Worm (Caenorhabditis elegans): ENCODE measurements around the gene hrpu-1.

ce11 chrIV:15053271-15053670, 13.9 kb downstream of the hrpu-1 start, which contains the start of gene srt-47:
- no peak for TF ChIP-seq pqm-1 (tag; optimal IDR thresholded peaks at IDR 0.05)
- TF ChIP-seq aly-2 (tag; optimal IDR thresholded peaks at IDR 0.05), result no peak
- no peak for TF ChIP-seq mdl-1 (tag; optimal IDR thresholded peaks at IDR 0.05)
- TF ChIP-seq snpc-4 (tag; optimal IDR thresholded peaks at IDR 0.05), result no peak
- TF ChIP-seq unc-62 (GFP tag; optimal IDR thresholded peaks at IDR 0.05), result no peak
- TF ChIP-seq ceh-9 (tag; optimal IDR thresholded peaks at IDR 0.05), result no peak
- TF ChIP-seq eor-1 (tag; optimal IDR thresholded peaks at IDR 0.05), result no peak
- no peak for TF ChIP-seq nhr-77 (tag; optimal IDR thresholded peaks at IDR 0.05)
- TF ChIP-seq zag-1 (tag; optimal IDR thresholded peaks at IDR 0.05), result no peak
- TF ChIP-seq ama-1 (optimal IDR thresholded peaks at IDR 0.05), result no peak
- TF ChIP-seq fkh-10 (GFP tag; optimal IDR thresholded peaks at IDR 0.05), result no peak
- no peak for TF ChIP-seq ZK546.5 (tag; optimal IDR thresholded peaks at IDR 0.05)
- TF ChIP-seq daf-12 (tag; optimal IDR thresholded peaks at IDR 0.05), result no peak

Data from whole organism, L3 larva.